Worm (Caenorhabditis elegans) whole organism, L3 larva: ENCODE data around the gene spk-1.
"Not testable (repeated sequence)": the region's sequence is repeated elsewhere in the genome, so short reads cannot be mapped to it uniquely, and the experiment has no call there.

Source experiments
- ZK546.5 ChIP-seq: sonication (generic microtip); optimal IDR thresholded peaks from 2 replicates; lab custom pipeline; 2017; ENCODE audit warnings: missing biosample characterization, missing genetic modification characterization
- aly-2 ChIP-seq: fragments of 150-350 bp; optimal IDR thresholded peaks from 2 replicates; lab custom pipeline; 2014; ENCODE audit warnings: missing biosample characterization, missing genetic modification characterization
- ceh-16 ChIP-seq: sonication (generic microtip); optimal IDR thresholded peaks from 2 replicates; lab custom pipeline; 2017; ENCODE audit warnings: missing biosample characterization, missing genetic modification characterization
- ceh-28 ChIP-seq: fragments of 150-350 bp; optimal IDR thresholded peaks from 2 replicates; lab custom pipeline; 2014; ENCODE audit warnings: missing biosample characterization, missing genetic modification reagents, missing genetic modification characterization
- ceh-82 ChIP-seq: fragments of 150-350 bp; optimal IDR thresholded peaks from 2 replicates; lab custom pipeline; 2014; ENCODE audit warnings: missing biosample characterization, missing genetic modification characterization
- ceh-9 ChIP-seq: sonication (generic microtip); optimal IDR thresholded peaks from 2 replicates; lab custom pipeline; 2018; ENCODE audit warnings: missing biosample characterization, missing genetic modification characterization
- egl-27 ChIP-seq: sonication (generic microtip); optimal IDR thresholded peaks from 4 replicates; lab custom pipeline; 2017; ENCODE audit warnings: missing biosample characterization, missing genetic modification reagents, missing genetic modification characterization
- egl-5 ChIP-seq: fragments of 150-350 bp; optimal IDR thresholded peaks from 2 replicates; lab custom pipeline; 2017; ENCODE audit warnings: missing biosample characterization, missing genetic modification reagents, missing genetic modification characterization, inconsistent platforms
- elt-1 ChIP-seq: fragments of 150-350 bp; optimal IDR thresholded peaks from 2 replicates; lab custom pipeline; 2014; ENCODE audit warnings: missing biosample characterization, missing genetic modification characterization
- elt-2 ChIP-seq: sonication (generic microtip); optimal IDR thresholded peaks from 2 replicates; lab custom pipeline; 2016; ENCODE audit warnings: missing genetic modification reagents, mild to moderate bottlenecking, missing genetic modification characterization, missing compliant biosample characterization
- eor-1 ChIP-seq, 2 experiments: fragments of 150-350 bp; optimal IDR thresholded peaks; 2 replicates each; lab custom pipeline; 2014 to 2018; ENCODE audit warnings: missing biosample characterization in 2 of 2, missing genetic modification characterization in 2 of 2
- fkh-10 ChIP-seq: sonication (generic microtip); optimal IDR thresholded peaks from 2 replicates; lab custom pipeline; 2017; ENCODE audit warnings: missing biosample characterization, missing genetic modification reagents, missing genetic modification characterization
- fkh-2 ChIP-seq: fragments of 150-350 bp; optimal IDR thresholded peaks from 2 replicates; lab custom pipeline; 2014; ENCODE audit warnings: missing biosample characterization, missing genetic modification reagents, missing genetic modification characterization
- hmg-11 ChIP-seq: sonication (generic microtip); optimal IDR thresholded peaks from 2 replicates; lab custom pipeline; 2016; ENCODE audit warnings: missing genetic modification characterization, missing compliant biosample characterization
- lin-15B ChIP-seq: fragments of 150-350 bp; optimal IDR thresholded peaks from 2 replicates; lab custom pipeline; 2014; ENCODE audit warnings: missing biosample characterization, missing genetic modification characterization
- lin-39 ChIP-seq: fragments of 150-350 bp; optimal IDR thresholded peaks from 2 replicates; lab custom pipeline; 2018; ENCODE audit warnings: missing biosample characterization, missing genetic modification reagents, missing genetic modification characterization
- mdl-1 ChIP-seq: fragments of 150-350 bp; optimal IDR thresholded peaks from 2 replicates; lab custom pipeline; 2014; ENCODE audit warnings: missing biosample characterization, missing genetic modification characterization
- mml-1 ChIP-seq: fragments of 150-350 bp; sonication (generic microtip); optimal IDR thresholded peaks from 3 replicates; lab custom pipeline; 2014; ENCODE audit warnings: missing biosample characterization, missing genetic modification characterization
- nfya-1 ChIP-seq: sonication (generic microtip); optimal IDR thresholded peaks from 2 replicates; lab custom pipeline; 2017; ENCODE audit warnings: missing genetic modification characterization, mild to moderate bottlenecking, missing compliant biosample characterization, antibody characterized with exemption, moderate library complexity; ENCODE audit not compliant: insufficient read depth
- nhr-11 ChIP-seq: fragments of 150-350 bp; optimal IDR thresholded peaks from 2 replicates; lab custom pipeline; 2014; ENCODE audit warnings: missing biosample characterization, missing genetic modification characterization
- nhr-23 ChIP-seq: fragments of 150-350 bp; optimal IDR thresholded peaks from 2 replicates; lab custom pipeline; 2014; ENCODE audit warnings: missing biosample characterization, missing genetic modification reagents, missing genetic modification characterization
- nhr-237 ChIP-seq: fragments of 150-350 bp; optimal IDR thresholded peaks from 2 replicates; lab custom pipeline; 2014; ENCODE audit warnings: missing biosample characterization, missing genetic modification characterization
- nhr-25 ChIP-seq: sonication (generic microtip); optimal IDR thresholded peaks from 2 replicates; lab custom pipeline; 2017; ENCODE audit warnings: missing biosample characterization, missing genetic modification characterization
- nhr-28 ChIP-seq: fragments of 150-350 bp; optimal IDR thresholded peaks from 2 replicates; lab custom pipeline; 2014; ENCODE audit warnings: missing biosample characterization, missing genetic modification characterization
- nhr-77 ChIP-seq: fragments of 150-350 bp; optimal IDR thresholded peaks from 2 replicates; lab custom pipeline; 2014; ENCODE audit warnings: missing biosample characterization, missing genetic modification characterization
- pha-4 ChIP-seq: fragments of 150-350 bp; optimal IDR thresholded peaks from 2 replicates; lab custom pipeline; 2014; ENCODE audit warnings: missing biosample characterization, missing genetic modification reagents, missing genetic modification characterization
- pqm-1 ChIP-seq: fragments of 150-350 bp; optimal IDR thresholded peaks from 2 replicates; lab custom pipeline; 2017; ENCODE audit warnings: missing biosample characterization, missing genetic modification characterization, inconsistent platforms
- sea-2 ChIP-seq: fragments of 150-350 bp; sonication (generic microtip); optimal IDR thresholded peaks from 4 replicates; lab custom pipeline; 2014; ENCODE audit warnings: missing biosample characterization, missing genetic modification reagents, missing genetic modification characterization
- snpc-4 ChIP-seq: fragments of 150-350 bp; optimal IDR thresholded peaks from 2 replicates; lab custom pipeline; 2014; ENCODE audit warnings: missing biosample characterization, missing genetic modification characterization
- tbx-2 ChIP-seq: sonication (generic microtip); optimal IDR thresholded peaks from 2 replicates; lab custom pipeline; 2016; ENCODE audit warnings: mild to moderate bottlenecking, missing genetic modification characterization, missing compliant biosample characterization
- unc-39 ChIP-seq: sonication (generic microtip); optimal IDR thresholded peaks from 4 replicates; lab custom pipeline; 2017; ENCODE audit warnings: missing biosample characterization, missing genetic modification characterization
- zag-1 ChIP-seq: fragments of 150-350 bp; optimal IDR thresholded peaks from 2 replicates; lab custom pipeline; 2014; ENCODE audit warnings: missing biosample characterization, missing genetic modification characterization
- ztf-11 ChIP-seq: fragments of 150-350 bp; optimal IDR thresholded peaks from 2 replicates; lab custom pipeline; 2014; ENCODE audit warnings: missing biosample characterization, missing genetic modification characterization

Gene spk-1

DNA sequence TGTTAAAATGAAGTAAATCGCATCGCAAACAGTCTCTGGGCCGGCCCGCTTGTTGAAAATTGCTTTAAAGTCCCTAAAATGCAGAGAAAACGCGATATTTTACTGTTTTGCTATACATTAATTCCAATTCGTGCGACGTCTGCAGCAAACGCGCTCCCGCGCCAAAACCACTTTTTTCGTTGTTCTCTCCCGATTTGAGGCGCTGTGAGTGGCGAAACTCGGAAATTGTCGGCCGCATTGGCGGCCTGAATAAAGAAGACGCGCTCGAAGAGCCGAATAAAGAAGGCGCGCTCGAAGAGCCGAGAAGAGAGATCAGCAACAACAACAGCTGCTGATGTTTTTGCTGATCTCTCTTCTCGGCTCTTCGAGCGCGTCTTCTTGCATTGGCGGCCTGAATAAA, 48.1 kb upstream of the spk-1 start:
- TF ChIP-seq lin-15B (peak; percentile 24), snpc-4 (tag; lab: Kevin White, UChicago) (peak; percentile 90)
- TF ChIP-seq, all 47 proteins: peak for 2; not testable (repeated sequence) for 45

DNA sequence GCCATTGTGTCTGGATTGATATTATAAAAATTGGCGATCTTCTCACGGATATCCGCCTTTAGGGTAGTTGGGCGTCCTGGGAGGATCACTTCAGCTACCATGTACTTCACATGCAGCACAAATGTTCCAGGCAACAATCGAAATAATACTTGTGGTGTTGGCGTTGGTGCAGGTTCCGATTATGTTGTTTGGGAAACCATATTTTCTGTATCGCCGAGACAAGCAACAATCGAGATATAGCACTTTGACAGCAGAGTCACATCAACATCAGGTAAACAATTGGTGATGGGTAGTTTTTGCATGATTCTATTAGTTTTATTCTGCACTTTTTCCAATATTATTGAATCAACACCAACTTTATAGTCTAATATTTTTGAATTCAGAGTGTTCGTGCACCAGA, 43.1 kb upstream of the spk-1 start, which contains the start of gene T26G10.3:
Gene T26G10.3 (minus strand): TSS at position 101 of the 400 bp plus-strand sequence.
- TF ChIP-seq egl-5 (tag; lab: Kevin White, UChicago) (no peak), nhr-237 (tag; lab: Kevin White, UChicago) (no peak)

ce11 chrIII:9420231-9420630, 36.2 kb upstream of the spk-1 start, which contains the start of gene T26G10.4:
Gene T26G10.4, plus strand, starts transcription at chrIII:9420531.
- TF ChIP-seq elt-1; aly-2 (tag; lab: Kevin White, UChicago); eor-1 (tag; optimal IDR thresholded peaks at IDR 0.05; lab: Kevin White, UChicago): not testable (repeated sequence)

ce11 chrIII:9426301-9426700, 30.1 kb upstream of the spk-1 start, which contains the start of gene T26G10.5:
Gene T26G10.5, minus strand, starts transcription at chrIII:9426401.
- TF ChIP-seq mdl-1 (tag; lab: Kevin White, UChicago) (no peak), nhr-28 (tag; lab: Kevin White, UChicago) (no peak), ZK546.5 (tag; lab: Kevin White, UChicago) (no peak), lin-15B (no peak), pha-4 (tag; lab: Kevin White, UChicago) (no peak), unc-39 (tag; lab: Kevin White, UChicago) (no peak), mml-1 (tag; lab: Kevin White, UChicago) (no peak), aly-2 (tag; lab: Kevin White, UChicago) (no peak), pqm-1 (tag; lab: Kevin White, UChicago) (no peak), elt-2 (tag; lab: Kevin White, UChicago) (no peak)

ce11 chrIII:9433576-9434107, 22.8 kb upstream of the spk-1 start, which contains the start of gene cpar-1:
Gene cpar-1, plus strand, starts transcription at chrIII:9434057.
- TF ChIP-seq ceh-82 (tag; lab: Kevin White, UChicago) (no peak), fkh-2 (tag; lab: Kevin White, UChicago) (no peak), nfya-1 (tag; lab: Kevin White, UChicago) (no peak), mdl-1 (tag; lab: Kevin White, UChicago) (no peak), ceh-28 (no peak), zag-1 (tag; lab: Kevin White, UChicago) (no peak), lin-15B (no peak), mml-1 (tag; lab: Kevin White, UChicago) (no peak), egl-27 (tag; lab: Kevin White, UChicago) (no peak), nhr-11 (tag; lab: Kevin White, UChicago) (no peak), ceh-9 (tag; lab: Kevin White, UChicago) (no peak), nhr-23 (tag; lab: Kevin White, UChicago) (no peak), tbx-2 (no peak), nhr-25 (tag; lab: Kevin White, UChicago) (no peak), nhr-237 (tag; lab: Kevin White, UChicago) (no peak), elt-1 (no peak)

DNA sequence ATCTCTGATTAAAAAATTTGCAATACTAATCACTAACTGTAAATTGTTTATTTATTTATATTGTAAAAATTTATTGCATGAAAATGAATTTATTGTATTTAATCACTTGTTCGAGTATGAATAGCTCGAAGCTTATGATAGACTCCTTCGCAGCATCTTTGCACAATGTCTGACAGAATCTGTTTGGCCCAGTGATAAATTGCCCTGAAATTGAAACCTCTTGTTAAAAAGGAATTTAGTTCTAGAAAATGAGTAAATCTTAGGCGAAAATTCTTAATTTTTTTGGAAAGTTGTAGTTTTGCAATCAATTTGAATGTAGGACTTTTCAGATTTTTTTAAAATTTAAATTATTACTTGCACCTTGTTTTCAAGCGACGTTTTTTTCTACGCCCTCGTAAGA, 21.4 kb upstream of the spk-1 start:
- no peak for TF ChIP-seq eor-1 (tag; optimal IDR thresholded peaks at IDR 0.05; lab: Kevin White, UChicago)
- no peak for TF ChIP-seq ztf-11
- TF ChIP-seq zag-1 (tag; lab: Kevin White, UChicago), result no peak
- TF ChIP-seq ceh-16, result no peak
- TF ChIP-seq tbx-2, result no peak
- TF ChIP-seq egl-27 (tag; lab: Kevin White, UChicago), result no peak

- TF ChIP-seq elt-1 (no peak), fkh-10 (no peak), nfya-1 (tag; lab: Kevin White, UChicago) (no peak), ceh-28 (no peak), sea-2 (GFP tag; lab: Kevin White, UChicago) (no peak), hmg-11 (no peak), pha-4 (tag; lab: Kevin White, UChicago) (no peak), nhr-23 (tag; lab: Kevin White, UChicago) (no peak), lin-39 (tag; lab: Kevin White, UChicago) (no peak), nhr-77 (tag; lab: Kevin White, UChicago) (no peak), pqm-1 (tag; lab: Kevin White, UChicago) (no peak)
Measured at ce11 chrIII:9439399-9439798, 17.0 kb upstream of the spk-1 start, which contains the start of gene F54C8.1. Gene F54C8.1, plus strand, starts transcription at chrIII:9439699.
